Fruit fly (Drosophila melanogaster) ovary, adult (tissue): ENCODE measurements around the gene CG13921.

ENCODE experiments used
- CG17801 ChIP-seq: fragments of 200-800 bp; optimal IDR thresholded peaks from 2 replicates; lab custom pipeline; 2019; ENCODE audit warnings: missing biosample characterization, mild to moderate bottlenecking, missing genetic modification characterization, moderate library complexity; ENCODE audit not compliant: partially characterized antibody

CG13921 gene

dm6 chr3L:1746338-1747199 is at the start of gene CG13921:
Gene CG13921, plus strand, starts transcription at chr3L:1746907.
- TF ChIP-seq CG17801 (GFP tag; lab: Kevin White, UChicago), result peak; percentile 98

- no peak for TF ChIP-seq CG17801 (GFP tag; lab: Kevin White, UChicago)
Observed at dm6 chr3L:1702367-1702927, 44.3 kb upstream of the CG13921 start, which contains the start of gene CG13931. Gene CG13931, minus strand, starts transcription at chr3L:1702407.

dm6 chr3L:1709161-1709560 is 37.5 kb upstream of the CG13921 start:
- no peak for TF ChIP-seq CG17801 (GFP tag; lab: Kevin White, UChicago)

- TF ChIP-seq CG17801 (GFP tag; lab: Kevin White, UChicago), result no peak
Observed at dm6 chr3L:1710562-1710961, 36.1 kb upstream of the CG13921 start.

dm6 chr3L:1711218-1711617 is 35.5 kb upstream of the CG13921 start:
- TF ChIP-seq CG17801 (GFP tag; lab: Kevin White, UChicago), result no peak

- no peak for TF ChIP-seq CG17801 (GFP tag; lab: Kevin White, UChicago)
Observed at dm6 chr3L:1723053-1723452, 23.7 kb upstream of the CG13921 start, which contains the start of gene CG18171. Gene CG18171, minus strand, starts transcription at chr3L:1723153.

dm6 chr3L:1724090-1724489 is 22.6 kb upstream of the CG13921 start, which contains the start of gene CG12035:
Gene CG12035, plus strand, starts transcription at chr3L:1724390.
- no peak for TF ChIP-seq CG17801 (GFP tag; lab: Kevin White, UChicago)

dm6 chr3L:1726747-1727146 is 20.0 kb upstream of the CG13921 start:
- no peak for TF ChIP-seq CG17801 (GFP tag; lab: Kevin White, UChicago)

dm6 chr3L:1727431-1727830 is 19.3 kb upstream of the CG13921 start:
- no peak for TF ChIP-seq CG17801 (GFP tag; lab: Kevin White, UChicago)

dm6 chr3L:1729380-1730159 is 17.1 kb upstream of the CG13921 start:
- TF ChIP-seq CG17801 (GFP tag; lab: Kevin White, UChicago), result no peak

dm6 chr3L:1730160-1730595 is 16.5 kb upstream of the CG13921 start:
- no peak for TF ChIP-seq CG17801 (GFP tag; lab: Kevin White, UChicago)

- peak; percentile 45 for TF ChIP-seq CG17801 (GFP tag; lab: Kevin White, UChicago)
Observed at dm6 chr3L:1730873-1731272, 15.8 kb upstream of the CG13921 start, which contains the start of gene drpr. Gene drpr, minus strand, starts transcription at chr3L:1731107.

dm6 chr3L:1735603-1736002 is 11.1 kb upstream of the CG13921 start, which contains the start of gene Oseg4:
Gene Oseg4, minus strand, starts transcription at chr3L:1735767.
- TF ChIP-seq CG17801 (GFP tag; lab: Kevin White, UChicago), result no peak

dm6 chr3L:1737898-1738322 is 8.8 kb upstream of the CG13921 start, which contains the start of gene PIG-Wb:
Gene PIG-Wb, minus strand, starts transcription at chr3L:1738106.
- no peak for TF ChIP-seq CG17801 (GFP tag; lab: Kevin White, UChicago)
